Fruit fly (Drosophila melanogaster): ENCODE results near the gene Nnf1b.

The Nnf1b gene

dm6 chr2L:850727-851257, 40.4 kb downstream of the Nnf1b start, which contains the start of gene drongo:
Gene drongo (minus strand): TSS chr2L:851071.
- no peak for TF ChIP-seq h (optimal IDR thresholded peaks at IDR 0.05)
- no peak for TF ChIP-seq insv (optimal IDR thresholded peaks at IDR 0.05)
- TF ChIP-seq psq (optimal IDR thresholded peaks at IDR 0.05) = no peak
- TF ChIP-seq Sin3A (optimal IDR thresholded peaks at IDR 0.05) = no peak
- TF ChIP-seq Myc (optimal IDR thresholded peaks at IDR 0.05) = no peak
- no peak for TF ChIP-seq ttk (optimal IDR thresholded peaks at IDR 0.05)

DNA sequence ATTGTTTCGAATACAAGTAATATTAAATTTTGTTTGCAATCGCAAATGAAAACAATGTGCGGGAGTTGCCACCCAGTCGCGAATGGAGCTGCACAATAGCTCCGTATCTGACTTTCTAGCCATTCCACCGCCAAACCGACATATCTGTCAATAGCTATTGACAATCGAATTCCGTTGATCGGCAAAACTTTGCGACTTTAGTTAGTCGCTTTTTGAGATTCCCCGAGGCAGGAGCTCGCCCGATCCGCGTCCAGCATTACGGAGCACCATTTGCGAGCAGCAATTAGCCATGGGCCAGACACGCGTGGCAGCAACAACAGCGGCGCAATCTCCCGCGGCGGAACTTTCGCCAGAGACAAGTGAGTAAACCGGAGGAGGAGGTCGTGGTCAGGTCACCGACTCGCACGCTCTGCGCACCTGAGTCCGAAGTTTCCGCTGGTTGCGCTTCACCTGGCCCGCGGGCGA, 42.3 kb downstream of the Nnf1b start, which contains the start of the genes CG4291 and kraken:
TSS of gene CG4291 (minus strand) at position 84 of the 465 bp plus-strand sequence.
TSS of gene kraken (plus strand) at position 122 of the 465 bp plus-strand sequence.
- peak; percentile 3 for TF ChIP-seq insv (optimal IDR thresholded peaks at IDR 0.05)
- no peak for TF ChIP-seq Sin3A (optimal IDR thresholded peaks at IDR 0.05)
- peak; percentile 56 for TF ChIP-seq h (optimal IDR thresholded peaks at IDR 0.05)

- no peak for TF ChIP-seq insv (optimal IDR thresholded peaks at IDR 0.05)
- no peak for TF ChIP-seq psq (optimal IDR thresholded peaks at IDR 0.05)
- no peak for TF ChIP-seq ttk (optimal IDR thresholded peaks at IDR 0.05)
- TF ChIP-seq Sin3A (optimal IDR thresholded peaks at IDR 0.05) = no peak
- no peak for TF ChIP-seq Myc (optimal IDR thresholded peaks at IDR 0.05)
- TF ChIP-seq h (optimal IDR thresholded peaks at IDR 0.05) = no peak
These were observed 44.7 kb downstream of the Nnf1b start, which contains the start of gene CG13949 for dm6 chr2L:855052-855547. Gene CG13949 (plus strand): TSS chr2L:855337.

dm6 chr2L:856001-856400, 45.6 kb downstream of the Nnf1b start:
- TF ChIP-seq Myc (optimal IDR thresholded peaks at IDR 0.05) (no peak), insv (optimal IDR thresholded peaks at IDR 0.05) (no peak), ttk (optimal IDR thresholded peaks at IDR 0.05) (no peak), Sin3A (optimal IDR thresholded peaks at IDR 0.05) (no peak), h (optimal IDR thresholded peaks at IDR 0.05) (no peak), psq (optimal IDR thresholded peaks at IDR 0.05) (no peak)

- no peak for TF ChIP-seq h (optimal IDR thresholded peaks at IDR 0.05)
- TF ChIP-seq insv (optimal IDR thresholded peaks at IDR 0.05) = no peak
- no peak for TF ChIP-seq Myc (optimal IDR thresholded peaks at IDR 0.05)
- no peak for TF ChIP-seq psq (optimal IDR thresholded peaks at IDR 0.05)
- no peak for TF ChIP-seq ttk (optimal IDR thresholded peaks at IDR 0.05)
- TF ChIP-seq Sin3A (optimal IDR thresholded peaks at IDR 0.05) = no peak
These were observed 46.5 kb downstream of the Nnf1b start for dm6 chr2L:856690-857488.

- no peak for TF ChIP-seq h (optimal IDR thresholded peaks at IDR 0.05)
- no peak for TF ChIP-seq Sin3A (optimal IDR thresholded peaks at IDR 0.05)
- no peak for TF ChIP-seq insv (optimal IDR thresholded peaks at IDR 0.05)
- TF ChIP-seq ttk (optimal IDR thresholded peaks at IDR 0.05) = no peak
These were observed 47.6 kb downstream of the Nnf1b start for dm6 chr2L:857897-858517.

DNA sequence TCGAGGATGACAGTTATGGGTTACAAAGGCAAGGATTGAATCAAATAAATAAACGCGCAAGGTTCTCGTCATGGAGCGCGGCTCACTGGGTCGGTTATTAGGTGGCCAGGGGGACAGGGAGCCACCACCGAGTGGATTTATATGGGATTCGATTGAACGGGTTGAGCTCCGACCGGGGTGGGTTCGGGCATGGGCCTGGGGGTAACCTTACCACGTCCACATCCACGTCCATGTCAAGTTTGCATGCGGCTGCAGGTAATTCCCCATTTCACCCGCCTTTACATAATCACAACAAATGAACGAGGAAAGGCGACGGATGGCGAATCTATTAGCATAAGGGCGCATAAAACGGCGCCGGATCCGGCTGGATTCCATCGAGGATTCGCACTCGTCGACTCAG, 49.5 kb downstream of the Nnf1b start, which contains the start of gene CG13950:
TSS of gene CG13950 (plus strand) at position 301 of the 400 bp plus-strand sequence.
- TF ChIP-seq psq (optimal IDR thresholded peaks at IDR 0.05) (no peak), ttk (optimal IDR thresholded peaks at IDR 0.05) (no peak), Sin3A (optimal IDR thresholded peaks at IDR 0.05) (no peak), insv (optimal IDR thresholded peaks at IDR 0.05) (no peak), Myc (optimal IDR thresholded peaks at IDR 0.05) (no peak), h (optimal IDR thresholded peaks at IDR 0.05) (no peak)
